Worm (Caenorhabditis elegans) whole organism, L3 larva: Measurements from ENCODE around the gene ccdc-149.

Experiments used
- ZK546.5 ChIP-seq: sonication (generic microtip); optimal IDR thresholded peaks from 2 replicates; lab custom pipeline; 2017; ENCODE audit warnings: missing biosample characterization, missing genetic modification characterization
- aly-2 ChIP-seq: fragments of 150-350 bp; optimal IDR thresholded peaks from 2 replicates; lab custom pipeline; 2014; ENCODE audit warnings: missing biosample characterization, missing genetic modification characterization
- ceh-16 ChIP-seq: sonication (generic microtip); optimal IDR thresholded peaks from 2 replicates; lab custom pipeline; 2017; ENCODE audit warnings: missing biosample characterization, missing genetic modification characterization
- ceh-28 ChIP-seq: fragments of 150-350 bp; optimal IDR thresholded peaks from 2 replicates; lab custom pipeline; 2014; ENCODE audit warnings: missing biosample characterization, missing genetic modification reagents, missing genetic modification characterization
- ceh-82 ChIP-seq: fragments of 150-350 bp; optimal IDR thresholded peaks from 2 replicates; lab custom pipeline; 2014; ENCODE audit warnings: missing biosample characterization, missing genetic modification characterization
- ceh-9 ChIP-seq: sonication (generic microtip); optimal IDR thresholded peaks from 2 replicates; lab custom pipeline; 2018; ENCODE audit warnings: missing biosample characterization, missing genetic modification characterization
- daf-12 ChIP-seq: fragments of 150-350 bp; optimal IDR thresholded peaks from 2 replicates; lab custom pipeline; 2014; ENCODE audit warnings: missing biosample characterization, missing genetic modification reagents, missing genetic modification characterization
- egl-27 ChIP-seq: sonication (generic microtip); optimal IDR thresholded peaks from 4 replicates; lab custom pipeline; 2017; ENCODE audit warnings: missing biosample characterization, missing genetic modification reagents, missing genetic modification characterization
- egl-5 ChIP-seq: fragments of 150-350 bp; optimal IDR thresholded peaks from 2 replicates; lab custom pipeline; 2017; ENCODE audit warnings: missing biosample characterization, missing genetic modification reagents, missing genetic modification characterization, inconsistent platforms
- elt-1 ChIP-seq: fragments of 150-350 bp; optimal IDR thresholded peaks from 2 replicates; lab custom pipeline; 2014; ENCODE audit warnings: missing biosample characterization, missing genetic modification characterization
- elt-2 ChIP-seq: sonication (generic microtip); optimal IDR thresholded peaks from 2 replicates; lab custom pipeline; 2016; ENCODE audit warnings: missing genetic modification reagents, mild to moderate bottlenecking, missing genetic modification characterization, missing compliant biosample characterization
- elt-3 ChIP-seq, 3 experiments: fragments of 150-350 bp in 1 of 3; sonication (generic microtip) in 2 of 3; optimal IDR thresholded peaks; 2 replicates in 2 of 3; 4 replicates in 1 of 3; lab custom pipeline; 2014 to 2017; ENCODE audit warnings: missing biosample characterization in 3 of 3, missing genetic modification characterization in 3 of 3
- eor-1 ChIP-seq, 2 experiments: fragments of 150-350 bp; optimal IDR thresholded peaks; 2 replicates each; lab custom pipeline; 2014 to 2018; ENCODE audit warnings: missing biosample characterization in 2 of 2, missing genetic modification characterization in 2 of 2
- fkh-10 ChIP-seq: sonication (generic microtip); optimal IDR thresholded peaks from 2 replicates; lab custom pipeline; 2017; ENCODE audit warnings: missing biosample characterization, missing genetic modification reagents, missing genetic modification characterization
- fkh-2 ChIP-seq: fragments of 150-350 bp; optimal IDR thresholded peaks from 2 replicates; lab custom pipeline; 2014; ENCODE audit warnings: missing biosample characterization, missing genetic modification reagents, missing genetic modification characterization
- hmg-11 ChIP-seq: sonication (generic microtip); optimal IDR thresholded peaks from 2 replicates; lab custom pipeline; 2016; ENCODE audit warnings: missing genetic modification characterization, missing compliant biosample characterization
- jun-1 ChIP-seq: fragments of 150-350 bp; optimal IDR thresholded peaks from 2 replicates; lab custom pipeline; 2014; ENCODE audit warnings: missing biosample characterization, missing genetic modification reagents, missing genetic modification characterization
- mdl-1 ChIP-seq: fragments of 150-350 bp; optimal IDR thresholded peaks from 2 replicates; lab custom pipeline; 2014; ENCODE audit warnings: missing biosample characterization, missing genetic modification characterization
- mml-1 ChIP-seq: fragments of 150-350 bp; sonication (generic microtip); optimal IDR thresholded peaks from 3 replicates; lab custom pipeline; 2014; ENCODE audit warnings: missing biosample characterization, missing genetic modification characterization
- nfya-1 ChIP-seq: sonication (generic microtip); optimal IDR thresholded peaks from 2 replicates; lab custom pipeline; 2017; ENCODE audit warnings: missing genetic modification characterization, mild to moderate bottlenecking, missing compliant biosample characterization, antibody characterized with exemption, moderate library complexity; ENCODE audit not compliant: insufficient read depth
- nhr-11 ChIP-seq: fragments of 150-350 bp; optimal IDR thresholded peaks from 2 replicates; lab custom pipeline; 2014; ENCODE audit warnings: missing biosample characterization, missing genetic modification characterization
- nhr-12 ChIP-seq: fragments of 150-350 bp; optimal IDR thresholded peaks from 2 replicates; lab custom pipeline; 2014; ENCODE audit warnings: missing biosample characterization, missing genetic modification characterization
- nhr-23 ChIP-seq: fragments of 150-350 bp; optimal IDR thresholded peaks from 2 replicates; lab custom pipeline; 2014; ENCODE audit warnings: missing biosample characterization, missing genetic modification reagents, missing genetic modification characterization
- nhr-237 ChIP-seq: fragments of 150-350 bp; optimal IDR thresholded peaks from 2 replicates; lab custom pipeline; 2014; ENCODE audit warnings: missing biosample characterization, missing genetic modification characterization
- nhr-28 ChIP-seq: fragments of 150-350 bp; optimal IDR thresholded peaks from 2 replicates; lab custom pipeline; 2014; ENCODE audit warnings: missing biosample characterization, missing genetic modification characterization
- nhr-43 ChIP-seq: sonication (generic microtip); optimal IDR thresholded peaks from 2 replicates; lab custom pipeline; 2016; ENCODE audit warnings: mild to moderate bottlenecking, missing genetic modification characterization, missing compliant biosample characterization; ENCODE audit not compliant: poor library complexity, severe bottlenecking
- nhr-67 ChIP-seq: fragments of 150-350 bp; optimal IDR thresholded peaks from 2 replicates; lab custom pipeline; 2014; ENCODE audit warnings: missing biosample characterization, missing genetic modification characterization
- nhr-76 ChIP-seq: fragments of 150-350 bp; sonication (generic microtip); optimal IDR thresholded peaks from 5 replicates; lab custom pipeline; 2014; ENCODE audit warnings: missing biosample characterization, missing genetic modification characterization
- nhr-77 ChIP-seq: fragments of 150-350 bp; optimal IDR thresholded peaks from 2 replicates; lab custom pipeline; 2014; ENCODE audit warnings: missing biosample characterization, missing genetic modification characterization
- pqm-1 ChIP-seq: fragments of 150-350 bp; optimal IDR thresholded peaks from 2 replicates; lab custom pipeline; 2017; ENCODE audit warnings: missing biosample characterization, missing genetic modification characterization, inconsistent platforms
- sea-2 ChIP-seq: fragments of 150-350 bp; sonication (generic microtip); optimal IDR thresholded peaks from 4 replicates; lab custom pipeline; 2014; ENCODE audit warnings: missing biosample characterization, missing genetic modification reagents, missing genetic modification characterization
- skn-1 ChIP-seq: fragments of 150-350 bp; optimal IDR thresholded peaks from 2 replicates; lab custom pipeline; 2014; ENCODE audit warnings: missing biosample characterization, missing genetic modification characterization
- tbx-2 ChIP-seq: sonication (generic microtip); optimal IDR thresholded peaks from 2 replicates; lab custom pipeline; 2016; ENCODE audit warnings: mild to moderate bottlenecking, missing genetic modification characterization, missing compliant biosample characterization
- unc-39 ChIP-seq: sonication (generic microtip); optimal IDR thresholded peaks from 4 replicates; lab custom pipeline; 2017; ENCODE audit warnings: missing biosample characterization, missing genetic modification characterization
- unc-62 ChIP-seq: fragments of 150-350 bp; sonication (generic microtip); optimal IDR thresholded peaks from 4 replicates; lab custom pipeline; 2014; ENCODE audit warnings: missing biosample characterization, missing genetic modification reagents, missing genetic modification characterization
- zag-1 ChIP-seq: fragments of 150-350 bp; optimal IDR thresholded peaks from 2 replicates; lab custom pipeline; 2014; ENCODE audit warnings: missing biosample characterization, missing genetic modification characterization
- ztf-4 ChIP-seq: fragments of 150-350 bp; optimal IDR thresholded peaks from 2 replicates; lab custom pipeline; 2014; ENCODE audit warnings: missing biosample characterization, missing genetic modification characterization

Gene ccdc-149

DNA sequence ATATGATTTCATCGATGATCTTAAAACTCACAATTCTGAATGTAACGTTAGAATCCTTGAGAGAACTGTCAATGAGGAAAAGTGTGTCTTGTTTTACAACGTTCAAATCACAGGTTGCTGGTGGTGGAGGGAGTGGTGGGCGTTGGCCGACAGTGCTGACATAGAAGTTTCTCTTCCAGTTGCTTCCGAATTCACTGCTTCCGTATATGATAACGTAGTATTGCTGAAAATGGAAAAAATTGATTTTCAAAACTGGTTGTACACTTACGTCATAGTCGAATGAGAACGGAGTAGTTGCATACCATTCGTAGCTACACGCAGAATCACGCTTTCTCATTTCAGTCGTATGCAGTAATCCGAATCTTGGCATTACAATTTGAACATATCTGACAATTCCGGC lies 19.4 kb downstream of the ccdc-149 start:
- TF ChIP-seq aly-2 (tag; lab: Kevin White, UChicago) (no peak), egl-5 (tag; lab: Kevin White, UChicago) (no peak), nhr-23 (tag; lab: Kevin White, UChicago) (no peak), daf-12 (no peak), elt-2 (tag; lab: Kevin White, UChicago) (no peak), egl-27 (tag; lab: Kevin White, UChicago) (no peak), elt-3 (tag; optimal IDR thresholded peaks at IDR 0.05; lab: Kevin White, UChicago) (no peak), unc-39 (tag; lab: Kevin White, UChicago) (no peak), nhr-12 (tag; lab: Kevin White, UChicago) (no peak), nhr-43 (no peak), jun-1 (tag; lab: Kevin White, UChicago) (no peak), tbx-2 (tag; lab: Kevin White, UChicago) (no peak), ceh-82 (tag; lab: Kevin White, UChicago) (no peak)

DNA sequence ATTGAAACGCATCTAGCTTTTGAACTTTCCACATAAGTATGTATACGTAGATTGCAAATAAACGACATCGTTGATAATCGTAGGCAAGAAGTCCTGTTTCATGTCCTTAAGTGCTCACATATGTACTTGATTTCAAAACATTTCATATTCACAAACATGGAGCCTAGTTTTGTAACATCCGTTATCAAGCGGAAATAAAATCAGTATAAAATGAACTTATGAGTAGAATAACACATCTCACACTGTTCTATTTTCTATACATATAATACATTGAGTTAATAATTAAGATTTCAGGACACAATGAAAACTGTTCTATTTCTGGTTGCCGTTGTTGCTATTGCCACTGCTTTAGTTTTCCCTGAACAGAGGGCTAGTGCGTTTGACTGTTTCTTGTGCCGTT lies 21.4 kb downstream of the ccdc-149 start, which contains the start of gene spp-21:
Gene spp-21, plus strand, starts transcription at position 301 of the 400 bp plus-strand sequence.
- TF ChIP-seq elt-3 (tag; optimal IDR thresholded peaks at IDR 0.05; lab: Kevin White, UChicago), result no peak
- TF ChIP-seq mml-1 (tag; lab: Kevin White, UChicago), result no peak
- TF ChIP-seq nhr-28 (tag; lab: Kevin White, UChicago), result no peak
- TF ChIP-seq nhr-67 (tag; lab: Kevin White, UChicago), result no peak
- no peak for TF ChIP-seq elt-2 (tag; lab: Kevin White, UChicago)
- TF ChIP-seq zag-1 (tag; lab: Kevin White, UChicago), result no peak
- TF ChIP-seq eor-1 (tag; optimal IDR thresholded peaks at IDR 0.05; lab: Kevin White, UChicago), result no peak

DNA sequence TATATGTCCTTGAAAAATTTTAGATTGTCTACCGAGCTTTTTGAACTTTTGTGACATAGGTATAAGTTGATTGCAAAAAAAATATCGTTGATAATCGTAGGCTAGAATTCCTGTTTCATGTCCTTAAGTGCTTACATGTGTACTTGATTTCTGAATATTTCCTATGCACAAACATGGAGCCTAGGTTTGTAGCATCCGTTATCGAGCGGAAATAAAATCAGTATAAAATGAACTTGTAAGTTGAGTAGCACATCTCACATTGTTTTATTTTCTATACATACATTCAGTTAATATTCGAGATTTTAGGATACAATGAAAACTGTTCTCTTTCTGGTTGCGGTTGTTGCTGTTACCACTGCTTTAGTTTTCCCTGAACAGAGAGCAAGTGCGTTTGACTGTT lies 23.8 kb downstream of the ccdc-149 start, which contains the start of gene spp-9:
Gene spp-9, plus strand, starts transcription at position 301 of the 400 bp plus-strand sequence.
- TF ChIP-seq ceh-16 (no peak), nhr-28 (tag; lab: Kevin White, UChicago) (no peak), fkh-2 (tag; lab: Kevin White, UChicago) (no peak), unc-62 (GFP tag; lab: Kevin White, UChicago) (no peak), pqm-1 (tag; lab: Kevin White, UChicago) (no peak), eor-1 (tag; optimal IDR thresholded peaks at IDR 0.05; lab: Kevin White, UChicago) (no peak), fkh-10 (GFP tag; lab: Kevin White, UChicago) (no peak), jun-1 (tag; lab: Kevin White, UChicago) (no peak), elt-2 (tag; lab: Kevin White, UChicago) (no peak), ceh-9 (tag; lab: Kevin White, UChicago) (no peak), ztf-4 (no peak), elt-1 (tag; lab: Kevin White, UChicago) (no peak), nhr-77 (tag; lab: Kevin White, UChicago) (no peak), elt-3 (tag; optimal IDR thresholded peaks at IDR 0.05; lab: Kevin White, UChicago) (no peak), nhr-43 (no peak), nfya-1 (tag; lab: Kevin White, UChicago) (no peak), skn-1 (tag; lab: Kevin White, UChicago) (no peak), mml-1 (tag; lab: Kevin White, UChicago) (no peak)

ce11 chrX:11484027-11484426 lies 27.2 kb downstream of the ccdc-149 start:
- no peak for TF ChIP-seq nhr-11 (tag; lab: Kevin White, UChicago)
- TF ChIP-seq fkh-10 (GFP tag; lab: Kevin White, UChicago), result no peak
- TF ChIP-seq nhr-67 (tag; lab: Kevin White, UChicago), result no peak
- TF ChIP-seq hmg-11 (tag; lab: Kevin White, UChicago), result no peak
- TF ChIP-seq daf-12, result no peak
- no peak for TF ChIP-seq ZK546.5 (tag; lab: Kevin White, UChicago)
- no peak for TF ChIP-seq zag-1 (tag; lab: Kevin White, UChicago)
- no peak for TF ChIP-seq nhr-237
- TF ChIP-seq egl-5 (tag; lab: Kevin White, UChicago), result no peak
- TF ChIP-seq mdl-1 (tag; lab: Kevin White, UChicago), result no peak
- no peak for TF ChIP-seq eor-1 (tag; optimal IDR thresholded peaks at IDR 0.05; lab: Kevin White, UChicago)
- TF ChIP-seq ceh-28 (tag; lab: Kevin White, UChicago), result no peak
- no peak for TF ChIP-seq nhr-76 (tag; lab: Kevin White, UChicago)
- TF ChIP-seq sea-2 (GFP tag; lab: Kevin White, UChicago), result no peak
- no peak for TF ChIP-seq nhr-23 (tag; lab: Kevin White, UChicago)
- no peak for TF ChIP-seq skn-1 (tag; lab: Kevin White, UChicago)
- no peak for TF ChIP-seq nhr-77 (tag; lab: Kevin White, UChicago)
